Worm (Caenorhabditis elegans) whole organism, L2 larva: ENCODE results near the gene eif-3.L.
"Not testable (repeated sequence)": the region's sequence is repeated elsewhere in the genome, so short reads cannot be mapped to it uniquely, and the experiment has no call there.

Source experiments
- F13H6.1 ChIP-seq: sonication (generic microtip); optimal IDR thresholded peaks from 2 replicates; lab custom pipeline; 2016; ENCODE audit warnings: missing genetic modification characterization, missing compliant biosample characterization
- alr-1 ChIP-seq: fragments of 150-350 bp; optimal IDR thresholded peaks from 2 replicates; lab custom pipeline; 2014; ENCODE audit warnings: missing biosample characterization, missing genetic modification characterization
- aly-2 ChIP-seq: fragments of 150-350 bp; optimal IDR thresholded peaks from 2 replicates; lab custom pipeline; 2014; ENCODE audit warnings: missing biosample characterization, missing genetic modification characterization
- ama-1 ChIP-seq: fragments of 150-350 bp; optimal IDR thresholded peaks from 2 replicates; lab custom pipeline; 2018; ENCODE audit warnings: inconsistent platforms
- blmp-1 ChIP-seq: sonication (generic microtip); optimal IDR thresholded peaks from 2 replicates; lab custom pipeline; 2017; ENCODE audit warnings: missing genetic modification characterization, mild to moderate bottlenecking, missing compliant biosample characterization, antibody characterized with exemption, moderate library complexity; ENCODE audit not compliant: insufficient read depth
- ceh-16 ChIP-seq: fragments of 150-350 bp; optimal IDR thresholded peaks from 2 replicates; lab custom pipeline; 2014; ENCODE audit warnings: missing biosample characterization, missing genetic modification characterization
- ceh-82 ChIP-seq: fragments of 150-350 bp; optimal IDR thresholded peaks from 2 replicates; lab custom pipeline; 2014; ENCODE audit warnings: missing biosample characterization, missing genetic modification characterization
- crh-2 ChIP-seq: sonication (generic microtip); optimal IDR thresholded peaks from 2 replicates; lab custom pipeline; 2017; ENCODE audit warnings: missing biosample characterization, missing genetic modification characterization
- dmd-4 ChIP-seq: sonication (generic microtip); optimal IDR thresholded peaks from 2 replicates; lab custom pipeline; 2017; ENCODE audit warnings: missing biosample characterization, missing genetic modification characterization
- egl-27 ChIP-seq: sonication (generic microtip); optimal IDR thresholded peaks from 3 replicates; lab custom pipeline; 2017; ENCODE audit warnings: missing biosample characterization, missing genetic modification reagents, missing genetic modification characterization
- elt-1 ChIP-seq: fragments of 150-350 bp; optimal IDR thresholded peaks from 2 replicates; lab custom pipeline; 2014; ENCODE audit warnings: missing biosample characterization, missing genetic modification characterization
- gmeb-1 ChIP-seq: fragments of 150-350 bp; optimal IDR thresholded peaks from 2 replicates; lab custom pipeline; 2014; ENCODE audit warnings: missing biosample characterization, missing genetic modification characterization
- lin-11 ChIP-seq: fragments of 150-350 bp; sonication (generic microtip); optimal IDR thresholded peaks from 2 replicates; lab custom pipeline; 2014; ENCODE audit warnings: missing biosample characterization, missing genetic modification characterization, inconsistent platforms, mixed read lengths
- lin-13 ChIP-seq: fragments of 150-350 bp; optimal IDR thresholded peaks from 2 replicates; lab custom pipeline; 2014; ENCODE audit warnings: missing biosample characterization, missing genetic modification reagents, missing genetic modification characterization
- lin-39 ChIP-seq: fragments of 150-350 bp; optimal IDR thresholded peaks from 2 replicates; lab custom pipeline; 2014; ENCODE audit warnings: missing biosample characterization, missing genetic modification reagents, missing genetic modification characterization
- lsy-2 ChIP-seq, 2 experiments: fragments of 150-350 bp in 1 of 2; sonication (generic microtip) in 1 of 2; optimal IDR thresholded peaks; 2 replicates each; lab custom pipeline; 2014 to 2017; ENCODE audit warnings: missing biosample characterization in 2 of 2, missing genetic modification characterization in 2 of 2
- mab-5 ChIP-seq: fragments of 150-350 bp; optimal IDR thresholded peaks from 2 replicates; lab custom pipeline; 2014; ENCODE audit warnings: missing biosample characterization, missing genetic modification characterization
- mdl-1 ChIP-seq, 2 experiments: fragments of 150-350 bp in 1 of 2; sonication (generic microtip) in 1 of 2; optimal IDR thresholded peaks; 2 replicates each; lab custom pipeline; 2017; ENCODE audit warnings: missing biosample characterization in 2 of 2, missing genetic modification characterization in 2 of 2
- nhr-11 ChIP-seq: fragments of 150-350 bp; optimal IDR thresholded peaks from 2 replicates; lab custom pipeline; 2014; ENCODE audit warnings: missing biosample characterization, missing genetic modification characterization
- nhr-12 ChIP-seq: fragments of 150-350 bp; optimal IDR thresholded peaks from 2 replicates; lab custom pipeline; 2014; ENCODE audit warnings: missing biosample characterization, missing genetic modification characterization
- nhr-129 ChIP-seq: fragments of 150-350 bp; optimal IDR thresholded peaks from 2 replicates; lab custom pipeline; 2014; ENCODE audit warnings: missing biosample characterization, missing genetic modification characterization
- nhr-21 ChIP-seq: fragments of 150-350 bp; optimal IDR thresholded peaks from 2 replicates; lab custom pipeline; 2014; ENCODE audit warnings: missing biosample characterization, missing genetic modification characterization
- nhr-23 ChIP-seq: fragments of 150-350 bp; optimal IDR thresholded peaks from 2 replicates; lab custom pipeline; 2014; ENCODE audit warnings: missing biosample characterization, missing genetic modification reagents, missing genetic modification characterization
- nhr-25 ChIP-seq: fragments of 150-350 bp; sonication (generic microtip); optimal IDR thresholded peaks from 3 replicates; lab custom pipeline; 2014; ENCODE audit warnings: missing biosample characterization, missing genetic modification characterization
- nhr-77 ChIP-seq: fragments of 150-350 bp; optimal IDR thresholded peaks from 2 replicates; lab custom pipeline; 2014; ENCODE audit warnings: missing biosample characterization, missing genetic modification characterization
- sem-4 ChIP-seq: fragments of 150-350 bp; optimal IDR thresholded peaks from 2 replicates; lab custom pipeline; 2014; ENCODE audit warnings: missing biosample characterization, missing genetic modification reagents, missing genetic modification characterization
- sma-3 ChIP-seq: sonication (generic microtip); optimal IDR thresholded peaks from 2 replicates; lab custom pipeline; 2016; ENCODE audit warnings: missing genetic modification reagents, missing genetic modification characterization, missing compliant biosample characterization
- sma-9 ChIP-seq, 2 experiments: fragments of 150-350 bp in 1 of 2; sonication (generic microtip) in 1 of 2; optimal IDR thresholded peaks; 2 replicates each; lab custom pipeline; 2014 to 2016; ENCODE audit warnings: missing genetic modification characterization in 2 of 2, mild to moderate bottlenecking in 1 of 2, missing biosample characterization in 1 of 2, missing compliant biosample characterization in 1 of 2, missing genetic modification reagents in 1 of 2, moderate library complexity in 1 of 2
- snpc-4 ChIP-seq: fragments of 150-350 bp; optimal IDR thresholded peaks from 2 replicates; lab custom pipeline; 2014; ENCODE audit warnings: missing biosample characterization, missing genetic modification characterization
- unc-39 ChIP-seq: fragments of 150-350 bp; optimal IDR thresholded peaks from 2 replicates; lab custom pipeline; 2014; ENCODE audit warnings: missing biosample characterization, missing genetic modification characterization
- unc-55 ChIP-seq: fragments of 150-350 bp; sonication (generic microtip); optimal IDR thresholded peaks from 3 replicates; lab custom pipeline; 2014; ENCODE audit warnings: missing biosample characterization, missing genetic modification reagents, missing genetic modification characterization
- unc-62 ChIP-seq: fragments of 150-350 bp; optimal IDR thresholded peaks from 2 replicates; lab custom pipeline; 2014; ENCODE audit warnings: missing biosample characterization, missing genetic modification reagents, missing genetic modification characterization
- ztf-4 ChIP-seq: fragments of 150-350 bp; optimal IDR thresholded peaks from 2 replicates; lab custom pipeline; 2014; ENCODE audit warnings: missing biosample characterization, missing genetic modification characterization

eif-3.L gene

DNA sequence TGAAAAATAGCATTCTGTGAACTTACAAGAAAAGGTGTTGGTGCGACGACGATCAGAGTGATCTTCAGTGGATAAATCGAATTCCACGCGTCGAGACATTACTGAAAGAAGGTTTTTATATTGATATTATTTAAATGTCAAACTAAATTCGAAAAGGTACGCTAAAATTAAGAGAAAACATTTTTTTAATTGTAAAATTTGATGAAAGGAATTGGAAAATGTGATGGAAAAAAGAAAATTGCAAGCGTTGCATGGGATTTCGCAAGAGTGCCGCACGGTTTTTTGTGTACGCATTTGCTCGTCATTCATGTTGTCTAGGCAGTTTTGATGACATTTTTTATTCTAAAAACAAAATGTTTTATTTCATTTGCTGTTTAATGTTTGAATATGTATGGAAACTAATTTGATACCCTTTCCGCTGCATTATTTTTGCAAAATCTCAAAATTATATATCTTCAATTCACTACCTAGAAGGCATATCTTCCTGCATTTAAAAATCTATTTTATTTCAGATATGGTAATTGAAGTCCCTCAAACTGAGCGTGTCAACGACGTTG, at the start of gene eif-3.L, which contains the start of gene npl-4.2:
Gene eif-3.L (minus strand): TSS at position 101 of the 557 bp plus-strand sequence.
Gene npl-4.2 (plus strand): TSS at position 507 of the 557 bp plus-strand sequence.
- not testable (repeated sequence) for TF ChIP-seq nhr-21 (tag; lab: Kevin White, UChicago); nhr-129; nhr-77
- TF ChIP-seq, all 48 proteins: peak for 0; not testable (repeated sequence) for 48

DNA sequence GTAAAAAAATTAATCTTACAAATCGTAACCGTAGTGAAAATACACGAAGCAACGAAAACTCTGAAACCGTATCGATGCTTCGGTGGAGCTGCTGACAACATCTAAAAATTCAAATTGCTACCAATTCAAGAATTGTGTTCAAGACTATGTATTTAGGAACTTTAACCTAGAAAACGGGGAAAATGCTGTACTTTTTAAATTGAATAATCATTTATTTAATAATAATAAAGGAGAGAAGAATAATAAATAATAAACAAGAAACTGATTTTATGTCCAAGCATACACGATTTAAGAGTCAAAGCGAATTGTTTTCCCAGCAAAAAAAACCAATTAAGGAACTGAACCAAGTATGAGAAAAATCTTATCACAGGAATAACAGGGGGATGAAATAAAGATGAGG, 47.3 kb upstream of the eif-3.L start, which contains the start of gene C25H3.17:
Gene C25H3.17 (minus strand): TSS at position 101 of the 400 bp plus-strand sequence.
- TF ChIP-seq crh-2 (no peak), mab-5 (no peak), blmp-1 (tag; lab: Kevin White, UChicago) (no peak), sma-3 (no peak), elt-1 (tag; lab: Kevin White, UChicago) (no peak), sma-9 (GFP tag; optimal IDR thresholded peaks at IDR 0.05; lab: Kevin White, UChicago) (no peak), sma-9 (tag; optimal IDR thresholded peaks at IDR 0.05; lab: Kevin White, UChicago) (no peak), aly-2 (tag; lab: Kevin White, UChicago) (no peak), sem-4 (tag; lab: Kevin White, UChicago) (no peak)

DNA sequence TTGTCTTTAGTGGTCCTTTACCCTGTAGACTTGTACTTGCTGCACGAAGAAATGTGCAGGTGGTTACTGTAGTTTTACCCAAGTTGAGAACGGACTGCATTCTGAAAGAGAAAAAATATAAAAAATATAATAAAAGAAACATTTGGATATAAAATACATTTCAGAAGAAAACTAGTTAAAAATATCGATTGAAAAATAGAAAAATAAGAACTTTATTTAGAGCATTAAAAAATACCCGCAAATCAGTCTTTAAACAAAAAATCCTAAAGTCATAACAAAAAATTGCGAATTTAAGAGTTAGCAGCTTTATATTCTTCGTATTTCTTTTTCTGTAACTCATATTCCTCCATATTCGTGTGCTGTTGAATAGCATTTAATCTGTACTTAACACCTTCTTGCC, 46.5 kb upstream of the eif-3.L start, which contains the start of gene C25H3.7:
Gene C25H3.7 (minus strand): TSS at position 101 of the 400 bp plus-strand sequence.
- no peak for TF ChIP-seq unc-39 (tag; lab: Kevin White, UChicago)
- no peak for TF ChIP-seq unc-62
- no peak for TF ChIP-seq blmp-1 (tag; lab: Kevin White, UChicago)
- no peak for TF ChIP-seq nhr-21 (tag; lab: Kevin White, UChicago)
- no peak for TF ChIP-seq dmd-4 (tag; lab: Kevin White, UChicago)
- no peak for TF ChIP-seq gmeb-1 (tag; lab: Kevin White, UChicago)
- TF ChIP-seq nhr-23 (tag; lab: Kevin White, UChicago), result no peak
- no peak for TF ChIP-seq nhr-12 (tag; lab: Kevin White, UChicago)
- TF ChIP-seq ceh-16 (tag; lab: Kevin White, UChicago), result no peak
- TF ChIP-seq ama-1, result no peak
- no peak for TF ChIP-seq mdl-1 (tag; optimal IDR thresholded peaks at IDR 0.05; lab: Kevin White, UChicago)

DNA sequence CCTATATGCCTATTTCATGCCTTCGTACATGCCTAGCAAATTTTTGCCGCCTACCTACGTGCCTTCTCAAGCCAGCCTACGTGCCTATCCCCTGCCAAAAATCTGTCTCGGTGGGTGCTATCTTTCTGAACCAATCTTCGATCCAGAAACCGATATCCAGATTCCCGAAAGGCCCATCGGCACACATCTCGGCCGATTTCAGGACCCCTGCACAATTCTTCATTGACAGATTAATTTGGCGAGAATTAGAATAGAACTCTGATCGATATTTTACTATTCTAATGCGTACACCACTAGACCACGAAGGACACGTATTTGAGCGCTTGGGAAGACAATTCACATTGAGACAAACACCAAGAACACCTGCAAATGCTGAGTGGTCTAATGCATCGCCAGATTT, 45.3 kb upstream of the eif-3.L start:
- TF ChIP-seq egl-27 (tag; lab: Kevin White, UChicago) (no peak), sem-4 (tag; lab: Kevin White, UChicago) (no peak), F13H6.1 (no peak), unc-55 (no peak), nhr-129 (no peak), ceh-82 (no peak), mab-5 (no peak), lin-13 (no peak), ztf-4 (no peak), nhr-25 (tag; lab: Kevin White, UChicago) (no peak), nhr-12 (tag; lab: Kevin White, UChicago) (no peak), lin-11 (tag; lab: Kevin White, UChicago) (no peak)

DNA sequence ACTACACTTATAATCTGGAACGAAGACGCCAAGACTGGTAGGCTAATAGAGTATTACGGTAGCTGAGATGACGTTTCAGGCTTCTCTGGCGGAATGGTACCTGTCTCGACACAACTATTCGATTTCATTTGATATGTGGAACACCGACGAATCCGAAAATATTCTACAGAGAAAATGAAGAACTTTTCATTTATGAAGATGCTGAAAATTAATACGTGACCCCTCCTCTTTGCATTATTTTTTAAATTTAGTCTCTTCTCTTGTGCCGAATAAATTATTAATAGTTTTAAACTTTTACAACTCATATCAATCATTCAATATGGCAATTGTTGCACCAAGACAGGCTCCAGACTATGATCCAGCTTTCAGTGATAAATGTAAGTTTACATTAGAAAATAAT, 43.7 kb upstream of the eif-3.L start, which contains the start of gene C25H3.16:
Gene C25H3.16 (plus strand): TSS at position 301 of the 400 bp plus-strand sequence.
- TF ChIP-seq nhr-23 (tag; lab: Kevin White, UChicago), result no peak
- TF ChIP-seq lin-39 (tag; lab: Kevin White, UChicago), result no peak
- TF ChIP-seq aly-2 (tag; lab: Kevin White, UChicago), result no peak
- no peak for TF ChIP-seq sem-4 (tag; lab: Kevin White, UChicago)
- no peak for TF ChIP-seq dmd-4 (tag; lab: Kevin White, UChicago)
- TF ChIP-seq lsy-2 (tag; optimal IDR thresholded peaks at IDR 0.05; lab: Kevin White, UChicago), result no peak
- TF ChIP-seq alr-1, result no peak
- no peak for TF ChIP-seq unc-39 (tag; lab: Kevin White, UChicago)
- TF ChIP-seq ceh-16 (tag; lab: Kevin White, UChicago), result no peak
- TF ChIP-seq nhr-11, result no peak
- no peak for TF ChIP-seq ama-1
- no peak for TF ChIP-seq nhr-77
- TF ChIP-seq ceh-82, result no peak
- no peak for TF ChIP-seq lin-11 (tag; lab: Kevin White, UChicago)
- no peak for TF ChIP-seq sma-3
- no peak for TF ChIP-seq snpc-4 (tag; lab: Kevin White, UChicago)
